Worm (Caenorhabditis elegans): ENCODE measurements around the gene dpy-20.
A peak's percentile ranks its signal among the peaks of the same experiment; 100 is the strongest.

The dpy-20 gene

DNA sequence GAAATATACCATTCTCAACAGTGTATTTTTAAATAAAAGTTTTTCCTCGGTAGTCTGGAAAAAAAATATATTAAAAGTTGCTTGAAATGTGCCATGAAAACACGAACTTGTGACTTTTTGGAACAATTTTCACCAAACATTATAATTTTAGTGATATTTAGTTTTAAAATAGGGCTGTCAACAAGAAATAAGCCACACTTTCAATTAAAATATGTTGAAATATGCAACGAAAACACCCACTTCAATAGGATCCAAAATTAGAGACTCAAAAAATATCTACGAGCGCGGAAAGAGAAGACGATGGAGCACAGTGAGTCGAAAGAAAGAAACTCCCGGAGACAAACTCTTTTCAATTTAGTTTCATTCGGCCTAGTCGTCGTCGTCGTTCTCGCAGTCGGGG lies 7.2 kb downstream of the dpy-20 start, which contains the start of gene ZK792.12:
TSS of gene ZK792.12 (plus strand) at position 301 of the 400 bp plus-strand sequence.
- TF ChIP-seq arid-1 (GFP tag; conservative IDR thresholded peaks at IDR 0.05) (no peak), snpc-1.2 (GFP tag; IDR thresholded peaks at IDR 0.05) (no peak), zip-11 (GFP tag; IDR thresholded peaks at IDR 0.05) (no peak), sdz-12 (GFP tag; optimal IDR thresholded peaks at IDR 0.05) (no peak), rbr-2 (tag; optimal IDR thresholded peaks at IDR 0.05) (no peak), fos-1 (tag; optimal IDR thresholded peaks at IDR 0.05) (no peak), unc-39 (tag; optimal IDR thresholded peaks at IDR 0.05) (no peak), dmd-9 (GFP tag; IDR thresholded peaks at IDR 0.05) (no peak), lir-3 (tag; optimal IDR thresholded peaks at IDR 0.05) (no peak), mdl-1 (tag; optimal IDR thresholded peaks at IDR 0.05) (no peak), set-16 (GFP tag; IDR thresholded peaks at IDR 0.05) (no peak)

DNA sequence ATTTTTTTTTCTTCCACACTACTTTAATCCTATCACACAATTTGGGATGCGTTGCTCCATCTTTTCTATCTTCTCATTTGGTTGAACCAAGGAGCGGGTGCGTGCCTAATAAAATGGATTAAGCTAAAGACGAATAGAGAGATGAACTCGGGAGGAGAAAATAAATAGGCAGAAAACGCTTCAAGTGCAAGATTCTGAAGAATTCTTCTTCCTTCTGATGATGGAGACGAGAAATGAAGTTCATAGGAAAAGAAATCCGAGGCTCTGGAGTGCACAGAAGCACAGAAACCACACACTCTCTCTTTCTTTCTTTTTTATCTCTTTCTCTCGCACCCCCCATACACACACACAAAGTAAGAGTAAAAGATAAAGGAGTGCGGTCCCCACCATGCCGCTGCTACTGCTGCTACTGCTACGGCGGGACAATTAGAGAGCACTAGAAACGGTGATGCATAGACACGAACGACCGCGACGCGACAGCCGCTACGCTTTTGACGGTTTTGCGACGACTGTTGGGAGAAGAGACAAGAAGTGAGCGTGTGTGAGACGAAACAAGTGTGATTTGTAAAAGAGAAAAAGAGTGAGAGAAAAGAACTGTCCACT lies 8.5 kb downstream of the dpy-20 start:
- TF ChIP-seq D1046.2 (GFP tag; IDR thresholded peaks at IDR 0.05) (no peak), tra-1 (GFP tag; IDR thresholded peaks at IDR 0.05) (peak; percentile 62; the same call in 1 of the 2 replicates), egl-27 (tag; optimal IDR thresholded peaks at IDR 0.05) (no peak), ceh-28 (tag; optimal IDR thresholded peaks at IDR 0.05) (peak; percentile 16), skn-1 (tag; optimal IDR thresholded peaks at IDR 0.05) (no peak), lir-3 (tag; optimal IDR thresholded peaks at IDR 0.05) (no peak), php-3 (GFP tag; IDR thresholded peaks at IDR 0.05) (no peak), dmd-9 (GFP tag; IDR thresholded peaks at IDR 0.05) (no peak), dmd-8 (GFP tag; IDR thresholded peaks at IDR 0.05) (0 out of 2 replicates have a peak, but pooled peaks have one; percentile 39), Y75B8A.6 (GFP tag; IDR thresholded peaks at IDR 0.05) (no peak), spr-1 (tag; optimal IDR thresholded peaks at IDR 0.05) (peak; percentile 42), sdz-12 (GFP tag; optimal IDR thresholded peaks at IDR 0.05) (no peak), zfp-2 (tag; optimal IDR thresholded peaks at IDR 0.05) (no peak), spr-3 (GFP tag; optimal IDR thresholded peaks at IDR 0.05) (no peak), daf-16 (GFP tag; optimal IDR thresholded peaks at IDR 0.05) (peak in 1 of 2 experiments; percentile 14), daf-16 (tag; optimal IDR thresholded peaks at IDR 0.05) (peak; percentile 68), zag-1 (tag; optimal IDR thresholded peaks at IDR 0.05) (no peak), fkh-10 (GFP tag; optimal IDR thresholded peaks at IDR 0.05) (peak; percentile 69), aly-2 (tag; optimal IDR thresholded peaks at IDR 0.05) (no peak), lin-13 (GFP tag; optimal IDR thresholded peaks at IDR 0.05) (no peak), gei-8 (GFP tag; optimal IDR thresholded peaks at IDR 0.05) (no peak), nhr-10 (tag; optimal IDR thresholded peaks at IDR 0.05) (no peak), egl-43 (GFP tag; IDR thresholded peaks at IDR 0.05) (peak; percentile 67; the same call in 1 of the 2 replicates), hlh-11 (tag; optimal IDR thresholded peaks at IDR 0.05) (peak; percentile 98), set-16 (GFP tag; IDR thresholded peaks at IDR 0.05) (peak; percentile 65), F10B5.3 (tag; optimal IDR thresholded peaks at IDR 0.05) (no peak), nhr-111 (GFP tag; optimal IDR thresholded peaks at IDR 0.05) (no peak), lsy-2 (tag; optimal IDR thresholded peaks at IDR 0.05) (peak; percentile 32 to 58), mep-1 (tag; optimal IDR thresholded peaks at IDR 0.05) (peak; percentile 87), Y48G9A.11 (GFP tag; IDR thresholded peaks at IDR 0.05) (no peak), nhr-76 (tag; optimal IDR thresholded peaks at IDR 0.05) (no peak), madf-9 (GFP tag; conservative IDR thresholded peaks at IDR 0.05) (peak; percentile 39; the same call in 1 of the 2 replicates), attf-4 (tag; optimal IDR thresholded peaks at IDR 0.05) (no peak), aha-1 (tag) (peak; percentile 95), lin-38 (GFP tag; IDR thresholded peaks at IDR 0.05) (peak; percentile 56), lin-39 (tag; optimal IDR thresholded peaks at IDR 0.05) (no peak), mes-2 (tag; optimal IDR thresholded peaks at IDR 0.05; ENCODE audit: poor library complexity, severe bottlenecking) (peak; percentile 70), zip-11 (GFP tag; IDR thresholded peaks at IDR 0.05) (no peak), lin-15B (tag; optimal IDR thresholded peaks at IDR 0.05) (no peak), ces-1 (GFP tag; optimal IDR thresholded peaks at IDR 0.05) (peak; percentile 72), F49E8.2 (tag; optimal IDR thresholded peaks at IDR 0.05; ENCODE audit: borderline replicate concordance) (no peak), nhr-25 (tag; optimal IDR thresholded peaks at IDR 0.05; ENCODE audit: borderline replicate concordance, insufficient read depth) (peak; percentile 79)

Data from whole organism, L4 larva.